Fruit fly (Drosophila melanogaster): ENCODE data around the gene CG43165.

DNA sequence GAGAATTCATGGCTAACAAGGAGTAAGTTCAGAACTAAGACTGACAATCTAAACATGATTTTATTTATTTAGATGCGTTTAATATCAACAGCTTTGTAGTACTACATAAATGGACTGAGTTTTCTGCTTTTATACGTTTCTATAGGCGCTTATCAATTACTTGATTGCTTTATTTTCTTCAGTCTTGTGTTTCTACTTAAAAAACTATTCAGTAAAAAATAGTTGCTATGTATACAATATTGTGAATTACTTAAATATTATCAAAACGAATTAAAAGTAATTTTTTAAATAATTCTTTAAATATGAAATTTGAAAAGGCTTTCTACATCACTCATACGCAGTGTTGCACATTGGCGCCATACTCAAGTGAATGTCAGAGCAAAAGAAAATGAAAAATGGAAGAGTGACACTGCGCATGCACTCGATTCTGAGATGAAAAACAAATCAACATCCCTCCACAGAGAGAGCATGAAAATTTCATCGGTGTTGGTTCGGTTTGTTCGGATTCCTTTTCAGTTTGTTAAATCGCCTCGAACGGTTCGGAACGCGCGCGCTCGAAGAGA is 22.9 kb upstream of the CG43165 start, which contains the start of the genes lectin-24A and Shaw:
- TF ChIP-seq psq (optimal IDR thresholded peaks at IDR 0.05), result no peak
- no peak for TF ChIP-seq Sin3A (optimal IDR thresholded peaks at IDR 0.05)
- no peak for TF ChIP-seq ttk (optimal IDR thresholded peaks at IDR 0.05)
- TF ChIP-seq insv (optimal IDR thresholded peaks at IDR 0.05), result no peak
